Worm (Caenorhabditis elegans) whole organism, L1 larva: ENCODE measurements around the gene ZK662.2.
A peak's percentile ranks its signal among the peaks of the same experiment; 100 is the strongest.

Experiments used
- C34B4.2 ChIP-seq: sonication (generic microtip); optimal IDR thresholded peaks from 2 replicates; lab custom pipeline; 2017; ENCODE audit warnings: mild to moderate bottlenecking, missing genetic modification characterization, missing compliant biosample characterization
- aly-2 ChIP-seq: fragments of 150-350 bp; optimal IDR thresholded peaks from 2 replicates; lab custom pipeline; 2014; ENCODE audit warnings: missing biosample characterization, missing genetic modification characterization
- blmp-1 ChIP-seq: fragments of 150-350 bp; optimal IDR thresholded peaks from 2 replicates; lab custom pipeline; 2014; ENCODE audit warnings: missing biosample characterization, missing genetic modification characterization
- ceh-82 ChIP-seq, 3 experiments: fragments of 150-350 bp in 1 of 3; sonication (generic microtip) in 2 of 3; optimal IDR thresholded peaks; 2 replicates each; lab custom pipeline; 2014 to 2017; ENCODE audit warnings: missing biosample characterization in 3 of 3, missing genetic modification characterization in 3 of 3
- ceh-88 ChIP-seq: fragments of 200-800 bp; sonication (Bioruptor generic); IDR thresholded peaks from 2 replicates; pipeline ENCODE4 v1.3.6; 2022; ENCODE audit warnings: missing genetic modification characterization, missing compliant biosample characterization
- ces-1 ChIP-seq: fragments of 150-350 bp; optimal IDR thresholded peaks from 2 replicates; lab custom pipeline; 2014; ENCODE audit warnings: missing biosample characterization, missing genetic modification reagents, missing genetic modification characterization
- dpl-1 ChIP-seq, 3 experiments: fragments of 150-350 bp in 2 of 3; sonication (generic microtip) in 1 of 3; optimal IDR thresholded peaks; 2 replicates each; lab custom pipeline; 2014 to 2017; ENCODE audit warnings: missing biosample characterization in 3 of 3, missing genetic modification characterization in 3 of 3, missing genetic modification reagents in 3 of 3
- efl-1 ChIP-seq, 4 experiments: fragments of 150-350 bp; optimal IDR thresholded peaks in 3 of 4; peaks in 1 of 4; 1 replicate in 1 of 4; 2 replicates in 3 of 4; lab custom pipeline; 2014; ENCODE audit warnings: missing biosample characterization in 2 of 4, missing genetic modification characterization in 2 of 4, missing genetic modification reagents in 2 of 4
- efl-3 ChIP-seq: fragments of 200-800 bp; sonication (Bioruptor generic); optimal IDR thresholded peaks from 2 replicates; lab custom pipeline; 2018; ENCODE audit warnings: mild to moderate bottlenecking, missing genetic modification characterization, missing compliant biosample characterization
- egl-13 ChIP-seq: sonication (generic microtip); optimal IDR thresholded peaks from 2 replicates; lab custom pipeline; 2016; ENCODE audit warnings: missing genotype, missing genetic modification reagents, missing genetic modification characterization, missing compliant biosample characterization
- elt-2 ChIP-seq: sonication (generic microtip); optimal IDR thresholded peaks from 2 replicates; lab custom pipeline; 2016; ENCODE audit warnings: missing genetic modification characterization, mild to moderate bottlenecking, inconsistent platforms, missing compliant biosample characterization, missing genetic modification reagents
- elt-3 ChIP-seq, 6 experiments: fragments of 150-350 bp in 1 of 6; sonication (generic microtip); optimal IDR thresholded peaks; 2 replicates each; lab custom pipeline; 2017 to 2018; ENCODE audit warnings: missing biosample characterization in 6 of 6, missing genetic modification characterization in 6 of 6, inconsistent platforms in 1 of 6
- ets-5 ChIP-seq: fragments of 200-800 bp; sonication (Bioruptor generic); IDR thresholded peaks from 2 replicates; pipeline ENCODE4 v1.3.6; 2022; ENCODE audit warnings: missing genetic modification characterization, missing compliant biosample characterization
- fkh-10 ChIP-seq: sonication (generic microtip); optimal IDR thresholded peaks from 2 replicates; lab custom pipeline; 2017; ENCODE audit warnings: missing biosample characterization, missing genetic modification reagents, missing genetic modification characterization
- fkh-4 ChIP-seq: sonication (generic microtip); optimal IDR thresholded peaks from 2 replicates; lab custom pipeline; 2016; ENCODE audit warnings: missing compliant biosample characterization, missing genetic modification characterization, borderline replicate concordance
- grh-1 ChIP-seq: fragments of 200-800 bp; sonication (Bioruptor generic); IDR thresholded peaks from 2 replicates; pipeline ENCODE4 v1.3.6; 2022; ENCODE audit warnings: missing genetic modification reagents, missing genetic modification characterization, missing compliant biosample characterization
- isw-1 ChIP-seq: fragments of 200-800 bp; sonication (Bioruptor generic); IDR thresholded peaks from 2 replicates; pipeline ENCODE4 v1.3.6; 2022; ENCODE audit warnings: missing genetic modification characterization, missing compliant biosample characterization
- lin-13 ChIP-seq: fragments of 150-350 bp; optimal IDR thresholded peaks from 2 replicates; lab custom pipeline; 2014; ENCODE audit warnings: missing biosample characterization, missing genetic modification reagents, missing genetic modification characterization
- lin-14 ChIP-seq: fragments of 200-800 bp; sonication (Bioruptor generic); optimal IDR thresholded peaks from 2 replicates; lab custom pipeline; 2018; ENCODE audit warnings: mild to moderate bottlenecking, missing genetic modification characterization, moderate library complexity, missing compliant biosample characterization
- lin-15B ChIP-seq: fragments of 150-350 bp; sonication (generic microtip); optimal IDR thresholded peaks from 3 replicates; lab custom pipeline; 2014; ENCODE audit warnings: missing biosample characterization, missing genetic modification characterization
- lin-35 ChIP-seq, 2 experiments: fragments of 150-350 bp; optimal IDR thresholded peaks; 2 replicates each; lab custom pipeline; 2014; ENCODE audit warnings: missing biosample characterization in 2 of 2, missing genetic modification characterization in 2 of 2, missing genetic modification reagents in 2 of 2
- lin-39 ChIP-seq: fragments of 150-350 bp; optimal IDR thresholded peaks from 2 replicates; lab custom pipeline; 2014; ENCODE audit warnings: missing biosample characterization, missing genetic modification reagents, missing genetic modification characterization
- lsy-2 ChIP-seq, 2 experiments: fragments of 150-350 bp; optimal IDR thresholded peaks; 2 replicates each; lab custom pipeline; 2014; ENCODE audit warnings: missing biosample characterization in 2 of 2, missing genetic modification characterization in 2 of 2
- mab-9 ChIP-seq: fragments of 200-800 bp; sonication (Bioruptor generic); IDR thresholded peaks from 2 replicates; pipeline ENCODE4 v1.3.6; 2022; ENCODE audit warnings: missing genetic modification reagents, missing genetic modification characterization, missing compliant biosample characterization
- mdl-1 ChIP-seq, 2 experiments: fragments of 150-350 bp; optimal IDR thresholded peaks; 2 replicates each; lab custom pipeline; 2014 to 2017; ENCODE audit warnings: missing biosample characterization in 2 of 2, missing genetic modification characterization in 2 of 2, inconsistent platforms in 1 of 2
- mef-2 ChIP-seq: fragments of 150-350 bp; optimal IDR thresholded peaks from 2 replicates; lab custom pipeline; 2014; ENCODE audit warnings: missing biosample characterization, missing genetic modification characterization
- nhr-11 ChIP-seq: fragments of 150-350 bp; optimal IDR thresholded peaks from 2 replicates; lab custom pipeline; 2014; ENCODE audit warnings: missing biosample characterization, missing genetic modification characterization
- nhr-12 ChIP-seq: sonication (generic microtip); optimal IDR thresholded peaks from 2 replicates; lab custom pipeline; 2017; ENCODE audit warnings: missing biosample characterization, missing genetic modification characterization
- nhr-19 ChIP-seq: fragments of 200-800 bp; sonication (Bioruptor generic); conservative IDR thresholded peaks from 2 replicates; pipeline ENCODE4 v1.3.6; 2022; ENCODE audit warnings: missing genetic modification characterization, missing compliant biosample characterization
- nhr-20 ChIP-seq: sonication (generic microtip); optimal IDR thresholded peaks from 2 replicates; lab custom pipeline; 2016; ENCODE audit warnings: mild to moderate bottlenecking, missing genetic modification characterization, missing compliant biosample characterization
- nhr-47 ChIP-seq: sonication (generic microtip); optimal IDR thresholded peaks from 2 replicates; lab custom pipeline; 2016; ENCODE audit warnings: mild to moderate bottlenecking, missing genetic modification characterization, moderate library complexity, missing compliant biosample characterization
- nhr-71 ChIP-seq: sonication (generic microtip); optimal IDR thresholded peaks from 2 replicates; lab custom pipeline; 2016; ENCODE audit warnings: mild to moderate bottlenecking, missing genetic modification characterization, moderate library complexity, missing compliant biosample characterization
- nhr-77 ChIP-seq: fragments of 150-350 bp; optimal IDR thresholded peaks from 2 replicates; lab custom pipeline; 2014; ENCODE audit warnings: missing biosample characterization, missing genetic modification characterization
- nhr-85 ChIP-seq: sonication (generic microtip); peaks from one replicate; lab custom pipeline; 2016; ENCODE audit warnings: missing genetic modification characterization, inconsistent platforms, missing compliant biosample characterization
- nhr-90 ChIP-seq: sonication (generic microtip); optimal IDR thresholded peaks from 2 replicates; lab custom pipeline; 2016; ENCODE audit warnings: mild to moderate bottlenecking, missing genetic modification characterization, missing compliant biosample characterization; ENCODE audit not compliant: poor library complexity
- pag-3 ChIP-seq: sonication (generic microtip); optimal IDR thresholded peaks from 2 replicates; lab custom pipeline; 2017; ENCODE audit warnings: missing genetic modification characterization, mild to moderate bottlenecking, missing compliant biosample characterization, antibody characterized with exemption, borderline replicate concordance; ENCODE audit not compliant: insufficient read depth
- pax-3 ChIP-seq: fragments of 200-800 bp; sonication (Bioruptor generic); optimal IDR thresholded peaks from 2 replicates; lab custom pipeline; 2018; ENCODE audit warnings: mild to moderate bottlenecking, missing genetic modification characterization, moderate library complexity, missing compliant biosample characterization
- rnt-1 ChIP-seq: sonication (generic microtip); optimal IDR thresholded peaks from 2 replicates; lab custom pipeline; 2016; ENCODE audit warnings: mild to moderate bottlenecking, missing genetic modification characterization, moderate library complexity, missing compliant biosample characterization
- skn-1 ChIP-seq: fragments of 150-350 bp; optimal IDR thresholded peaks from 2 replicates; lab custom pipeline; 2014; ENCODE audit warnings: missing biosample characterization, missing genetic modification characterization
- snpc-4 ChIP-seq: fragments of 150-350 bp; optimal IDR thresholded peaks from 2 replicates; lab custom pipeline; 2014; ENCODE audit warnings: missing biosample characterization, missing genetic modification characterization
- snu-23 ChIP-seq: sonication (generic microtip); optimal IDR thresholded peaks from 2 replicates; lab custom pipeline; 2016; ENCODE audit warnings: missing genetic modification characterization, missing compliant biosample characterization
- sptf-1 ChIP-seq: fragments of 150-350 bp; optimal IDR thresholded peaks from 2 replicates; lab custom pipeline; 2014; ENCODE audit warnings: missing biosample characterization, missing genetic modification characterization
- swsn-7 ChIP-seq: sonication (generic microtip); optimal IDR thresholded peaks from 2 replicates; lab custom pipeline; 2016; ENCODE audit warnings: missing genetic modification characterization, missing compliant biosample characterization
- tbx-2 ChIP-seq: sonication (generic microtip); optimal IDR thresholded peaks from 2 replicates; lab custom pipeline; 2016; ENCODE audit warnings: missing genetic modification characterization, missing compliant biosample characterization
- unc-98 ChIP-seq: fragments of 200-800 bp; sonication (Bioruptor generic); IDR thresholded peaks from 2 replicates; pipeline ENCODE4 v1.3.6; 2022; ENCODE audit warnings: missing genetic modification characterization, missing compliant biosample characterization
- xbp-1 ChIP-seq: sonication (generic microtip); optimal IDR thresholded peaks from 2 replicates; lab custom pipeline; 2016; ENCODE audit warnings: missing genetic modification characterization, missing compliant biosample characterization
- ztf-11 ChIP-seq, 2 experiments: sonication (generic microtip); optimal IDR thresholded peaks; 2 replicates each; lab custom pipeline; 2016 to 2017; ENCODE audit warnings: missing genetic modification characterization in 2 of 2, missing biosample characterization in 1 of 2, missing compliant biosample characterization in 1 of 2
- ztf-4 ChIP-seq: fragments of 150-350 bp; optimal IDR thresholded peaks from 2 replicates; lab custom pipeline; 2014; ENCODE audit warnings: missing biosample characterization, missing genetic modification characterization

ZK662.2 gene

ce11 chrX:15700220-15700619 is 3.7 kb downstream of the ZK662.2 start (continued):
- no peak for TF ChIP-seq ets-5 (GFP tag; lab: Robert Waterston, UW)

- no peak for TF ChIP-seq efl-3 (GFP tag; lab: Kevin White, UChicago)
- TF ChIP-seq nhr-77 (tag; lab: Kevin White, UChicago) = no peak
- TF ChIP-seq elt-3 (tag; optimal IDR thresholded peaks at IDR 0.05; lab: Kevin White, UChicago) = peak in 5 of 6 experiments; percentile 78 to 93 (median 91)
- TF ChIP-seq efl-1 (optimal IDR thresholded peaks at IDR 0.05; lab: Kevin White, UChicago) = no peak
- TF ChIP-seq efl-1 (GFP tag; optimal IDR thresholded peaks at IDR 0.05 in 1 of 2; lab: Kevin White, UChicago) = peak in 1 of 2 experiments; percentile 33
- TF ChIP-seq tbx-2 (tag; lab: Kevin White, UChicago) = peak; percentile 13
- TF ChIP-seq grh-1 (GFP tag; lab: Robert Waterston, UW) = 0 out of 2 replicates have a peak, but pooled peaks have one; percentile 44
- no peak for TF ChIP-seq pag-3 (tag; lab: Kevin White, UChicago)
- no peak for TF ChIP-seq swsn-7 (tag; lab: Kevin White, UChicago)
- TF ChIP-seq nhr-85 (tag; lab: Kevin White, UChicago) = peak; percentile 94
- TF ChIP-seq mef-2 (tag; lab: Kevin White, UChicago) = no peak
- no peak for TF ChIP-seq isw-1
- TF ChIP-seq unc-98 (GFP tag; lab: Robert Waterston, UW) = no peak
- peak in 1 of 2 experiments; percentile 8 for TF ChIP-seq lsy-2 (tag; optimal IDR thresholded peaks at IDR 0.05; lab: Kevin White, UChicago)
- TF ChIP-seq nhr-12 = no peak
- peak; percentile 10 for TF ChIP-seq blmp-1 (tag; lab: Kevin White, UChicago)
- peak; percentile 65 for TF ChIP-seq nhr-90 (tag; lab: Kevin White, UChicago)
- peak in 1 of 2 experiments; percentile 26 for TF ChIP-seq mdl-1 (tag; optimal IDR thresholded peaks at IDR 0.05; lab: Kevin White, UChicago)
- no peak for TF ChIP-seq lin-15B (tag; lab: Kevin White, UChicago)
- TF ChIP-seq lin-35 (GFP tag; optimal IDR thresholded peaks at IDR 0.05; lab: Kevin White, UChicago) = peak in 1 of 2 experiments; percentile 33
- TF ChIP-seq dpl-1 (GFP tag; optimal IDR thresholded peaks at IDR 0.05; lab: Kevin White, UChicago) = no peak
- no peak for TF ChIP-seq ceh-82 (tag; optimal IDR thresholded peaks at IDR 0.05; lab: Kevin White, UChicago)
- TF ChIP-seq fkh-4 (tag; lab: Kevin White, UChicago) = no peak
- peak; percentile 80 for TF ChIP-seq nhr-20 (tag; lab: Kevin White, UChicago)
- no peak for TF ChIP-seq lin-39 (tag; lab: Kevin White, UChicago)
- no peak for TF ChIP-seq pax-3 (tag; lab: Kevin White, UChicago)
- peak; percentile 46 for TF ChIP-seq lin-14 (GFP tag; lab: Kevin White, UChicago)
- TF ChIP-seq aly-2 (tag; lab: Kevin White, UChicago) = no peak
- no peak for TF ChIP-seq skn-1 (tag; lab: Kevin White, UChicago)
- no peak for TF ChIP-seq mab-9
- no peak for TF ChIP-seq snpc-4
- peak; percentile 78 for TF ChIP-seq nhr-71
- no peak for TF ChIP-seq fkh-10 (GFP tag; lab: Kevin White, UChicago)
- no peak for TF ChIP-seq rnt-1 (tag; lab: Kevin White, UChicago)
- TF ChIP-seq ceh-88 (GFP tag; lab: Robert Waterston, UW) = no peak
- TF ChIP-seq nhr-19 (GFP tag; lab: Robert Waterston, UW) = peak; percentile 30; the same call in 1 of the 2 replicates
- no peak for TF ChIP-seq ztf-4 (tag; lab: Kevin White, UChicago)
- TF ChIP-seq ztf-11 (tag; optimal IDR thresholded peaks at IDR 0.05; lab: Kevin White, UChicago) = no peak
- TF ChIP-seq nhr-47 (tag; lab: Kevin White, UChicago) = peak; percentile 19
- peak; percentile 61 for TF ChIP-seq snu-23 (GFP tag; lab: Kevin White, UChicago)
- TF ChIP-seq lin-13 (GFP tag; lab: Kevin White, UChicago) = peak; percentile 11
- peak; percentile 87 for TF ChIP-seq elt-2 (tag; lab: Kevin White, UChicago)
- TF ChIP-seq ces-1 (GFP tag; lab: Kevin White, UChicago) = no peak
- no peak for TF ChIP-seq xbp-1 (tag; lab: Kevin White, UChicago)
- TF ChIP-seq nhr-11 (tag; lab: Kevin White, UChicago) = no peak
- TF ChIP-seq C34B4.2 (tag; lab: Kevin White, UChicago) = no peak
- no peak for TF ChIP-seq sptf-1 (tag; lab: Kevin White, UChicago)
- TF ChIP-seq egl-13 = no peak
Measured at ce11 chrX:15704579-15705110, 8.1 kb downstream of the ZK662.2 start.
